Worm (Caenorhabditis elegans): ENCODE results near the gene smcl-1.

DNA sequence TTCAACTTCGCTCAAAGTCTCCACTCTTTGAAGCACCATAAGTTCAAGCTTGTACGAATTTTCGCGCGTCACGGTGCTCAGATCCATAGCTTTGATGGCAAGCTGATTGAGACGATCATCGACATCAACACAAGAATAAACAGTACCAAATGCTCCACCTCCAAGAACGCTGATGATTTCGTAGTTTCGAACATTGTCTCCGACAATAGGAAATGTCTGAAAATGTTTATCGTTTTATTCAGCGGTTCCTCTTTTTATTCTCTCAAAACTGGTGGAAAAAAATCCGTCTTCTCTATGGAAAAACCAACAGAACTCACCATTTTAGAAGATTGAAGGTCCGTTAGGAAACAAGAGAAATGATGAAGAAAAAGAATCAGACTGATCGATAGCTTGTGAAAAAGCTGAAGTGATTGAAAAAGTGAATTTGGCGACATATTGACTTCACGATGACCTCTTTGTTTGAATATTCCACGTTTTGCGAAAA is 5.4 kb upstream of the smcl-1 start, which contains the start of gene C44C10.7:
- TF ChIP-seq aly-2 (tag; optimal IDR thresholded peaks at IDR 0.05) = no peak
- TF ChIP-seq ztf-4 (tag; optimal IDR thresholded peaks at IDR 0.05) = no peak
- TF ChIP-seq nhr-76 (tag; optimal IDR thresholded peaks at IDR 0.05) = no peak
- TF ChIP-seq pqm-1 (tag; optimal IDR thresholded peaks at IDR 0.05) = no peak
- no peak for TF ChIP-seq pha-4 (tag; optimal IDR thresholded peaks at IDR 0.05)
- TF ChIP-seq ceh-16 (tag; optimal IDR thresholded peaks at IDR 0.05) = no peak
- no peak for TF ChIP-seq ZK546.5 (tag; optimal IDR thresholded peaks at IDR 0.05)
- no peak for TF ChIP-seq nhr-43 (tag; optimal IDR thresholded peaks at IDR 0.05; ENCODE audit: poor library complexity, severe bottlenecking)
- TF ChIP-seq lin-39 (tag; optimal IDR thresholded peaks at IDR 0.05) = no peak

Measured in whole organism, L3 larva.